Fruit fly (Drosophila melanogaster): ENCODE measurements around the gene CG12576.

DNA sequence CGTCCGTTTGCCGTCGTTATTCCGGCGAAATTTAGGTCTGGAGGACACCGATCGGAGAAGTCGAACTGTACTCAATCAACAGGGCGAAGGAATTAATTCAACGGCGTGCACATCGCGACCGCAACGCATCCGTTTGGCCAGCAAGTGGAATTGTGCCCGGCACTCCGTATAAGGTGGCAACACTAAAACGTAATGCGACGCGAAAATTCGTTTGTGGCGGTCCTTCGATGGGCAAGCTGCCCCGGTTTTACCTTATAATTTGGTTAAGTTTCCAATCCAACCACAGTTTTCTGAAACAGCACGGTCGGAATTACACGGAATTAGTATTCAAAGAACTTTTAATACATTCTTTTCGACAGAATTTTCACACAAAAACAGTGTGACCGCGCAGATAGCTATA, 27.1 kb downstream of the CG12576 start, which contains the start of gene wap:
- TF ChIP-seq psq (GFP tag; optimal IDR thresholded peaks at IDR 0.05) (no peak), sage (GFP tag; optimal IDR thresholded peaks at IDR 0.05) (no peak), Hr78 (GFP tag; optimal IDR thresholded peaks at IDR 0.05) (no peak), fru (GFP tag; optimal IDR thresholded peaks at IDR 0.05) (no peak), GATAd (GFP tag; optimal IDR thresholded peaks at IDR 0.05) (no peak), Dif (GFP tag; optimal IDR thresholded peaks at IDR 0.05; ENCODE audit: partially characterized antibody) (no peak), Rel (GFP tag; optimal IDR thresholded peaks at IDR 0.05) (no peak), Rel (tag; optimal IDR thresholded peaks at IDR 0.05) (no peak)
